Worm (Caenorhabditis elegans): ENCODE results near the gene C14A4.8.

DNA sequence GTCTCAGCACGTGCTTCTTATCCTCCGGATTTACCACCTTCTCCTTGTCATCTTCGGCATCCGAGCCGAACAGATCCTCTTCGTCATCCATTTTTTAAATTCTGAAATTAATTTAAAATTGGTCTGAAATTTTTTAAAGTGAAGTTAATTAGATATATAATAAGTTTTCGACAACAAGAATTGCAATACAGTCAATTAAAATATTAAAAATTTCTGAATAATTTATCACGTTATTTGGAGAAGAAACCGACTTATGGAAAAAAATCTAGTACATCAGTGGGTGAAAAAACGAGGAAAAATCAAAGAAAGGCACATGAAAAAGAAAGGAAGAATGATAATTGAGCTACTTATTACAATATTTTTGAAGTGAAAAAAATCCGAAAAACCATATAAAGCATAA lies 7.6 kb upstream of the C14A4.8 start, which contains the start of gene taf-13:
- TF ChIP-seq ztf-23 (GFP tag; IDR thresholded peaks at IDR 0.05) (no peak), tab-1 (GFP tag; IDR thresholded peaks at IDR 0.05) (no peak), klf-2 (GFP tag; conservative IDR thresholded peaks at IDR 0.05) (no peak), flt-1 (GFP tag; IDR thresholded peaks at IDR 0.05) (no peak), med-1 (GFP tag; optimal IDR thresholded peaks at IDR 0.05; ENCODE audit: insufficient read depth) (no peak)

Measured in whole organism, midembryonic.